Fruit fly (Drosophila melanogaster) whole organism, embryonic: ENCODE data around the gene CG14406.
A peak's percentile ranks its signal among the peaks of the same experiment; 100 is the strongest.

Experiments
- Antp ChIP-seq: fragments of 200-800 bp; sonication (Bioruptor generic); optimal IDR thresholded peaks from 3 replicates; lab custom pipeline; 2016; ENCODE audit warnings: missing biosample characterization, missing genetic modification characterization
- CG1024 ChIP-seq: fragments of 200-800 bp; sonication (Bioruptor generic); IDR thresholded peaks from 2 replicates; pipeline ENCODE4 v1.3.6; 2022; ENCODE audit warnings: missing biosample characterization, missing genetic modification characterization
- CG11696 ChIP-seq: fragments of 200-800 bp; sonication (Bioruptor generic); IDR thresholded peaks from 2 replicates; pipeline ENCODE4 v1.3.6; 2022; ENCODE audit warnings: missing biosample characterization, missing genetic modification characterization
- CG12299 ChIP-seq: fragments of 200-800 bp; sonication (Bioruptor generic); optimal IDR thresholded peaks from 2 replicates; lab custom pipeline; 2018; ENCODE audit warnings: missing biosample characterization, mild to moderate bottlenecking, missing genetic modification characterization
- CG12769 ChIP-seq: fragments of 200-800 bp; sonication (Bioruptor generic); optimal IDR thresholded peaks from 2 replicates; lab custom pipeline; 2019; ENCODE audit warnings: missing biosample characterization, mild to moderate bottlenecking, missing genetic modification characterization, moderate library complexity
- CG13287 ChIP-seq: fragments of 200-800 bp; sonication (Bioruptor generic); IDR thresholded peaks from 2 replicates; pipeline ENCODE4 v1.3.6; 2022; ENCODE audit warnings: missing biosample characterization, missing genetic modification characterization; ENCODE audit not compliant: partially characterized antibody
- CG14667 ChIP-seq: fragments of 200-800 bp; sonication (Bioruptor generic); IDR thresholded peaks from 2 replicates; pipeline ENCODE4 v1.3.6; 2022; ENCODE audit warnings: missing biosample characterization, missing genetic modification characterization
- CG15696 ChIP-seq: fragments of 200-800 bp; sonication (Bioruptor generic); optimal IDR thresholded peaks from 2 replicates; lab custom pipeline; 2019; ENCODE audit warnings: missing biosample characterization, mild to moderate bottlenecking, missing genetic modification characterization, moderate library complexity
- CG17385 ChIP-seq: fragments of 200-800 bp; sonication (Bioruptor generic); optimal IDR thresholded peaks from 3 replicates; lab custom pipeline; 2018; ENCODE audit warnings: missing biosample characterization, mild to moderate bottlenecking, missing genetic modification characterization
- CG2875 ChIP-seq: fragments of 200-800 bp; sonication (Bioruptor generic); optimal IDR thresholded peaks from 2 replicates; lab custom pipeline; 2017; ENCODE audit warnings: missing biosample characterization, mild to moderate bottlenecking, missing genetic modification characterization, missing genetic modification reagents
- CG31224 ChIP-seq: fragments of 200-800 bp; sonication (Bioruptor generic); IDR thresholded peaks from 2 replicates; pipeline ENCODE4 v1.3.6; 2022; ENCODE audit warnings: missing biosample characterization, missing genetic modification characterization
- CG31388 ChIP-seq: fragments of 200-800 bp; sonication (Bioruptor generic); optimal IDR thresholded peaks from 2 replicates; lab custom pipeline; 2016; ENCODE audit warnings: missing biosample characterization, missing genetic modification characterization
- CG33557 ChIP-seq: fragments of 200-800 bp; sonication (Bioruptor generic); optimal IDR thresholded peaks from 2 replicates; lab custom pipeline; 2019; ENCODE audit warnings: missing biosample characterization, mild to moderate bottlenecking, missing genetic modification characterization, moderate library complexity
- CG34224 ChIP-seq: fragments of 200-800 bp; sonication (Bioruptor generic); IDR thresholded peaks from 3 replicates; pipeline ENCODE4 v1.3.6; 2022; ENCODE audit warnings: missing biosample characterization, missing genetic modification characterization; ENCODE audit not compliant: partially characterized antibody
- CG34422 ChIP-seq: fragments of 200-800 bp; sonication (Bioruptor generic); IDR thresholded peaks from 3 replicates; pipeline ENCODE4 v1.3.6; 2022; ENCODE audit warnings: missing biosample characterization, missing genetic modification characterization
- CG3838 ChIP-seq: fragments of 200-800 bp; sonication (Bioruptor generic); optimal IDR thresholded peaks from 3 replicates; lab custom pipeline; 2016; ENCODE audit warnings: missing biosample characterization, missing genetic modification characterization
- CG6689 ChIP-seq: fragments of 200-800 bp; sonication (Bioruptor generic); IDR thresholded peaks from 2 replicates; pipeline ENCODE4 v1.3.6; 2022; ENCODE audit warnings: missing biosample characterization, missing genetic modification characterization
- CG8281 ChIP-seq: fragments of 200-800 bp; sonication (Bioruptor generic); optimal IDR thresholded peaks from 2 replicates; lab custom pipeline; 2018; ENCODE audit warnings: missing biosample characterization, mild to moderate bottlenecking, missing genetic modification characterization, moderate library complexity
- Dip2 ChIP-seq: fragments of 200-800 bp; sonication (Bioruptor generic); IDR thresholded peaks from 2 replicates; pipeline ENCODE4 v1.3.6; 2022; ENCODE audit warnings: missing biosample characterization, missing genetic modification characterization
- Doc3 ChIP-seq: fragments of 200-800 bp; sonication (Bioruptor generic); IDR thresholded peaks from 3 replicates; pipeline ENCODE4 v1.3.6; 2022; ENCODE audit warnings: missing biosample characterization, missing genetic modification characterization; ENCODE audit not compliant: partially characterized antibody
- HHEX ChIP-seq: fragments of 200-800 bp; sonication (Bioruptor generic); optimal IDR thresholded peaks from 3 replicates; lab custom pipeline; 2017; ENCODE audit warnings: missing biosample characterization, mild to moderate bottlenecking, missing genetic modification characterization, missing genetic modification reagents
- HLH54F ChIP-seq: fragments of 200-800 bp; sonication (Bioruptor generic); optimal IDR thresholded peaks from 3 replicates; lab custom pipeline; 2016; ENCODE audit warnings: missing biosample characterization, missing genetic modification characterization
- HmgZ ChIP-seq: fragments of 200-800 bp; sonication (Bioruptor generic); optimal IDR thresholded peaks from 2 replicates; lab custom pipeline; 2018; ENCODE audit warnings: missing biosample characterization, mild to moderate bottlenecking, missing genetic modification characterization
- MESR4 ChIP-seq: fragments of 200-800 bp; sonication (Bioruptor generic); optimal IDR thresholded peaks from 2 replicates; lab custom pipeline; 2018; ENCODE audit warnings: missing biosample characterization, mild to moderate bottlenecking, missing genetic modification characterization, moderate library complexity
- Mes4 ChIP-seq: fragments of 200-800 bp; sonication (Bioruptor generic); optimal IDR thresholded peaks from 2 replicates; lab custom pipeline; 2016; ENCODE audit warnings: missing biosample characterization, missing genetic modification characterization
- Ptx1 ChIP-seq: fragments of 200-800 bp; sonication (Bioruptor generic); IDR thresholded peaks from 2 replicates; pipeline ENCODE4 v1.3.6; 2022; ENCODE audit warnings: missing biosample characterization, missing genetic modification characterization
- Ravus ChIP-seq: fragments of 200-800 bp; sonication (Bioruptor generic); IDR thresholded peaks from 2 replicates; pipeline ENCODE4 v1.3.6; 2022; ENCODE audit warnings: missing biosample characterization, missing genetic modification characterization
- Six4 ChIP-seq: fragments of 200-800 bp; sonication (Bioruptor generic); optimal IDR thresholded peaks from 2 replicates; lab custom pipeline; 2016; ENCODE audit warnings: missing biosample characterization, missing genetic modification characterization
- Usf ChIP-seq: fragments of 200-800 bp; sonication (Bioruptor generic); optimal IDR thresholded peaks from 2 replicates; lab custom pipeline; 2017; ENCODE audit warnings: missing genotype, missing biosample characterization, missing genetic modification characterization
- ap ChIP-seq: fragments of 200-800 bp; sonication (Bioruptor generic); IDR thresholded peaks from 2 replicates; pipeline ENCODE4 v1.3.6; 2022; ENCODE audit warnings: missing biosample characterization, missing genetic modification characterization
- bbx ChIP-seq: fragments of 200-800 bp; sonication (Bioruptor generic); IDR thresholded peaks from 2 replicates; pipeline ENCODE4 v1.3.6; 2022; ENCODE audit warnings: missing biosample characterization, missing genetic modification characterization; ENCODE audit not compliant: partially characterized antibody
- br ChIP-seq: fragments of >200 bp; optimal IDR thresholded peaks from 2 replicates; lab custom pipeline; 2017
- cwo ChIP-seq: fragments of 200-800 bp; sonication (Bioruptor generic); optimal IDR thresholded peaks from 3 replicates; lab custom pipeline; 2017; ENCODE audit warnings: missing biosample characterization, missing genetic modification characterization, mild to moderate bottlenecking, moderate library complexity, missing genetic modification reagents
- disco-r ChIP-seq: fragments of 200-800 bp; sonication (Bioruptor generic); optimal IDR thresholded peaks from 2 replicates; lab custom pipeline; 2016; ENCODE audit warnings: missing biosample characterization, missing genetic modification characterization
- gcm ChIP-seq: fragments of 200-800 bp; sonication (Bioruptor generic); optimal IDR thresholded peaks from 2 replicates; lab custom pipeline; 2019; ENCODE audit warnings: missing biosample characterization, mild to moderate bottlenecking, missing genetic modification characterization, moderate library complexity
- lbe ChIP-seq: fragments of 200-800 bp; sonication (Bioruptor generic); optimal IDR thresholded peaks from 2 replicates; lab custom pipeline; 2016; ENCODE audit warnings: missing biosample characterization, mild to moderate bottlenecking, missing genetic modification characterization
- lola ChIP-seq, 3 experiments: fragments of >200 bp in 2 of 3; fragments of 200-800 bp in 1 of 3; sonication (Bioruptor generic) in 1 of 3; optimal IDR thresholded peaks; 2 replicates each; lab custom pipeline; 2017 to 2019; ENCODE audit warnings: missing biosample characterization in 3 of 3, missing genetic modification characterization in 3 of 3, mild to moderate bottlenecking in 1 of 3, moderate library complexity in 1 of 3
- mld ChIP-seq: fragments of 200-800 bp; sonication (Bioruptor generic); IDR thresholded peaks from 3 replicates; pipeline ENCODE4 v1.3.6; 2022; ENCODE audit warnings: missing biosample characterization, missing genetic modification characterization; ENCODE audit not compliant: partially characterized antibody
- pan ChIP-seq, 4 experiments: fragments of >200 bp in 3 of 4; fragments of 200-800 bp in 1 of 4; sonication (Bioruptor generic) in 1 of 4; optimal IDR thresholded peaks in 3 of 4; IDR thresholded peaks in 1 of 4; 2 replicates each; pipeline versions ENCODE4 v1.3.6 to Lab custom; 2017 to 2022; ENCODE audit warnings: missing biosample characterization in 2 of 4, missing genetic modification characterization in 2 of 4, mixed read lengths in 1 of 4
- pum ChIP-seq: fragments of 200-800 bp; sonication (Bioruptor generic); optimal IDR thresholded peaks from 2 replicates; lab custom pipeline; 2016; ENCODE audit warnings: missing biosample characterization, missing genetic modification characterization
- pzg ChIP-seq: fragments of 200-800 bp; sonication (Bioruptor generic); optimal IDR thresholded peaks from 3 replicates; lab custom pipeline; 2018; ENCODE audit warnings: missing biosample characterization, mild to moderate bottlenecking, missing genetic modification characterization, moderate library complexity
- ro ChIP-seq: fragments of 200-800 bp; sonication (Bioruptor generic); IDR thresholded peaks from 2 replicates; pipeline ENCODE4 v1.3.6; 2022; ENCODE audit warnings: missing biosample characterization, missing genetic modification characterization
- sc ChIP-seq, 3 experiments: fragments of >200 bp in 2 of 3; fragments of 200-800 bp in 1 of 3; sonication (Bioruptor generic) in 1 of 3; optimal IDR thresholded peaks; 2 replicates in 2 of 3; 3 replicates in 1 of 3; lab custom pipeline; 2017; ENCODE audit warnings: mild to moderate bottlenecking in 1 of 3, missing biosample characterization in 1 of 3, missing genetic modification characterization in 1 of 3, missing genetic modification reagents in 1 of 3
- seq ChIP-seq: fragments of 200-800 bp; sonication (Bioruptor generic); IDR thresholded peaks from 2 replicates; pipeline ENCODE4 v1.3.6; 2022; ENCODE audit warnings: missing biosample characterization, missing genetic modification characterization
- toy ChIP-seq: fragments of 200-800 bp; sonication (Bioruptor generic); IDR thresholded peaks from 2 replicates; pipeline ENCODE4 v1.3.6; 2022; ENCODE audit warnings: missing biosample characterization, missing genetic modification characterization
- vfl ChIP-seq: fragments of 200-800 bp; sonication (Bioruptor generic); optimal IDR thresholded peaks from 2 replicates; lab custom pipeline; 2016; ENCODE audit warnings: missing biosample characterization, missing genetic modification characterization
- wor ChIP-seq: fragments of 200-800 bp; sonication (Bioruptor generic); IDR thresholded peaks from 2 replicates; pipeline ENCODE4 v1.3.6; 2022; ENCODE audit warnings: missing biosample characterization, missing genetic modification characterization
- z ChIP-seq: fragments of 200-800 bp; sonication (Bioruptor generic); IDR thresholded peaks from 3 replicates; pipeline ENCODE4 v1.3.6; 2022; ENCODE audit warnings: missing biosample characterization, missing genetic modification characterization

Gene CG14406

DNA sequence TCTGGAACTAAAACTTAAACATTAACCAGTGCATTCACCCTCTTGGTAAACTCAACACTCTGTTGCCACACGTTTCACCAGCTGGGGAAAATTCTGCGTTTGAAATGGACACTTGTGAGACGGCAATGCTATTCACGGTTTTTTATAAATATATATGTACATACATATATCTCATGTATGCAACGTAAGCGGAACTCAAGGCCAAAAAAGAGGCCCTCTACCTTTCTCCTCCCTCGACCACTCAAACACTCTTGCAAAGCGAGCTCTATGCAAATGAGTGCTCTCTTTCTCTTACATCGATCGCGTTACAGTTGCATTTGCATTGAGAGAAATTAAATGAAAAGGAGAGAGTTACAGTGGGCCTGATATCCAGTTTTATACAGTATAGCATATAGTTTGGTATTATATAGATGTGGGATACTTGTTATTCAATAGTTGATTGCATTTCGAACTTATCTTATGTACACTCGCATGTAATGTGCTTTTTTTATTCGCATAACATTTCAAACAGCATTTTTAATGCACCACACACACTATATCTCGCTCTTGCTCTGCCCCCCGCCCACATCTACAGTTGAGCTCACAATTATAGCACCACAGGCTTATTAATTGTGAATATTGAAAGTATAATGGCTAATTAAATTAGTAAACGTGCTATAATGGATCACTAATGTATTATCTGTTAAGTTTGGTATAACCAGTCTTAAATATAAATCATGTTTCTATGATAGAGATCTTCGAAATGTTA, 41.6 kb upstream of the CG14406 start (continued):
- no peak for TF ChIP-seq MESR4 (GFP tag; lab: Kevin White, UChicago)
- peak; percentile 26 for TF ChIP-seq CG12769 (tag; lab: Kevin White, UChicago)
- no peak for TF ChIP-seq br (lab: Kevin White, UChicago)
- TF ChIP-seq pzg (GFP tag; lab: Kevin White, UChicago) = no peak
- TF ChIP-seq CG12299 (tag; lab: Kevin White, UChicago) = no peak
- no peak for TF ChIP-seq cwo (GFP tag; lab: Kevin White, UChicago)
- TF ChIP-seq lbe = peak; percentile 32
- no peak for TF ChIP-seq seq
- TF ChIP-seq toy (GFP tag; lab: Robert Waterston, UW) = no peak
- peak; percentile 19; the same call in 1 of the 2 replicates for TF ChIP-seq CG14667 (GFP tag; lab: Robert Waterston, UW)
- TF ChIP-seq HHEX (GFP tag; lab: Kevin White, UChicago) = no peak
- TF ChIP-seq CG31224 (GFP tag; lab: Robert Waterston, UW) = no peak
- TF ChIP-seq CG13287 (GFP tag; lab: Robert Waterston, UW) = no peak
- no peak for TF ChIP-seq z (GFP tag; lab: Robert Waterston, UW)
- TF ChIP-seq gcm (GFP tag; lab: Kevin White, UChicago) = peak; percentile 11
- no peak for TF ChIP-seq Mes4
- no peak for TF ChIP-seq pum (GFP tag; lab: Kevin White, UChicago)
- TF ChIP-seq mld (GFP tag; lab: Robert Waterston, UW) = no peak
- TF ChIP-seq CG8281 (tag; lab: Kevin White, UChicago) = no peak
- no peak for TF ChIP-seq Usf (GFP tag; lab: Kevin White, UChicago)
- TF ChIP-seq lola (GFP tag; optimal IDR thresholded peaks at IDR 0.05; lab: Kevin White, UChicago) = peak in 1 of 3 experiments; percentile 38
- no peak for TF ChIP-seq CG31388 (GFP tag; lab: Kevin White, UChicago)
- TF ChIP-seq CG3838 (GFP tag; lab: Kevin White, UChicago) = no peak
- TF ChIP-seq ro (GFP tag; lab: Robert Waterston, UW) = no peak
- TF ChIP-seq ap = peak; percentile 24; the same call in 1 of the 2 replicates
- TF ChIP-seq HLH54F = no peak
- peak; percentile 53 for TF ChIP-seq Ptx1 (GFP tag; lab: Robert Waterston, UW)
- no peak for TF ChIP-seq CG33557 (GFP tag; lab: Kevin White, UChicago)
- TF ChIP-seq CG15696 (tag; lab: Kevin White, UChicago) = no peak
- TF ChIP-seq Dip2 (GFP tag; lab: Robert Waterston, UW) = no peak
- TF ChIP-seq Antp = peak; percentile 18
- TF ChIP-seq wor (GFP tag; lab: Robert Waterston, UW) = no peak
- TF ChIP-seq CG17385 (GFP tag; lab: Kevin White, UChicago) = peak; percentile 48
- no peak for TF ChIP-seq Ravus (GFP tag; lab: Robert Waterston, UW)
- TF ChIP-seq CG34224 = no peak
- TF ChIP-seq vfl (GFP tag; lab: Kevin White, UChicago) = no peak
- peak; percentile 37 for TF ChIP-seq CG6689
- no peak for TF ChIP-seq bbx (GFP tag; lab: Robert Waterston, UW)
- TF ChIP-seq CG34422 = no peak
- no peak for TF ChIP-seq sc (optimal IDR thresholded peaks at IDR 0.05; lab: Kevin White, UChicago)
- no peak for TF ChIP-seq sc (GFP tag; optimal IDR thresholded peaks at IDR 0.05; lab: Kevin White, UChicago)
- TF ChIP-seq HmgZ (tag; lab: Kevin White, UChicago) = no peak
- 0 out of 2 replicates have a peak, but pooled peaks have one; percentile 10 for TF ChIP-seq CG1024 (GFP tag; lab: Robert Waterston, UW)
- no peak for TF ChIP-seq disco-r
- peak; percentile 85 for TF ChIP-seq CG11696 (GFP tag; lab: Robert Waterston, UW)
- TF ChIP-seq Six4 (GFP tag; lab: Kevin White, UChicago) = peak; percentile 27
- peak; percentile 66 for TF ChIP-seq CG2875
- no peak for TF ChIP-seq pan (optimal IDR thresholded peaks at IDR 0.05; lab: Kevin White, UChicago)
- TF ChIP-seq pan (GFP tag; optimal IDR thresholded peaks at IDR 0.05 in 1 of 2, IDR thresholded peaks at IDR 0.05 in 1 of 2) = peak in 1 of 2 experiments; percentile 35
- TF ChIP-seq Doc3 (GFP tag; lab: Robert Waterston, UW) = no peak
